Worm (Caenorhabditis elegans) whole organism, L1 larva: ENCODE results near the gene Y71H2B.5.

Source experiments
- C16A3.4 ChIP-seq: fragments of 150-350 bp; optimal IDR thresholded peaks from 2 replicates; lab custom pipeline; 2014; ENCODE audit warnings: missing biosample characterization, missing genetic modification characterization
- aha-1 ChIP-seq: fragments of 150-350 bp; optimal IDR thresholded peaks from 2 replicates; lab custom pipeline; 2014; ENCODE audit warnings: missing biosample characterization, missing genetic modification characterization
- jun-1 ChIP-seq: fragments of 150-350 bp; optimal IDR thresholded peaks from 2 replicates; lab custom pipeline; 2014; ENCODE audit warnings: missing biosample characterization, missing genetic modification reagents, missing genetic modification characterization
- lin-35 ChIP-seq, 2 experiments: fragments of 150-350 bp; optimal IDR thresholded peaks; 2 replicates each; lab custom pipeline; 2014; ENCODE audit warnings: missing biosample characterization in 2 of 2, missing genetic modification characterization in 2 of 2, missing genetic modification reagents in 2 of 2
- lir-3 ChIP-seq: sonication (generic microtip); optimal IDR thresholded peaks from 2 replicates; lab custom pipeline; 2016; ENCODE audit warnings: mild to moderate bottlenecking, missing genetic modification characterization, moderate library complexity, missing compliant biosample characterization; ENCODE audit not compliant: poor library complexity
- mep-1 ChIP-seq: fragments of 150-350 bp; optimal IDR thresholded peaks from 2 replicates; lab custom pipeline; 2014; ENCODE audit warnings: missing biosample characterization, missing genetic modification characterization
- nhr-11 ChIP-seq: fragments of 150-350 bp; optimal IDR thresholded peaks from 2 replicates; lab custom pipeline; 2014; ENCODE audit warnings: missing biosample characterization, missing genetic modification characterization
- nhr-12 ChIP-seq: sonication (generic microtip); optimal IDR thresholded peaks from 2 replicates; lab custom pipeline; 2017; ENCODE audit warnings: missing biosample characterization, missing genetic modification characterization
- nhr-237 ChIP-seq: fragments of 150-350 bp; optimal IDR thresholded peaks from 2 replicates; lab custom pipeline; 2014; ENCODE audit warnings: missing biosample characterization, missing genetic modification characterization
- snu-23 ChIP-seq: sonication (generic microtip); optimal IDR thresholded peaks from 2 replicates; lab custom pipeline; 2016; ENCODE audit warnings: missing genetic modification characterization, missing compliant biosample characterization
- unc-130 ChIP-seq: fragments of 150-350 bp; optimal IDR thresholded peaks from 2 replicates; lab custom pipeline; 2017; ENCODE audit warnings: missing biosample characterization, missing genetic modification characterization, inconsistent platforms

DNA sequence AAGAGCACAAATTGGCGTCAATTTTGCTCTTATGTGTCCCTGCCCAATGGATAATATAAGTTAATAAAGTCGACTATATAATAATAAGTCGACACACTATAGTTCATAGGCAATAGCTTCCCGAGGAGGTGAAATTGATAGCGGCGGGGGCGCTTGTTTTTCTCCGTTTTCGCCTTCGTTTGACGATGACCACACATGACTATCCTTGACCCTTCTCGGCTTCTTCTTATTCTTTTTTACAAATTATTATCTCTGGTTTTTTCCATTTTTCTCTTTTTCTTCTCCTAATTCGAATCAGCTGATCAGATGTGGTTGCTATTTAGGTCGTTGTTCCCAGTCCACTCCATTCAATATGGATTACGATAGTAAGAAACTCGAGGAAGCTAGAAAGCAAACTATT is 20.9 kb downstream of the Y71H2B.5 start, which contains the start of gene acbp-8:
- TF ChIP-seq mep-1 (tag; lab: Kevin White, UChicago) (no peak), nhr-11 (tag; lab: Kevin White, UChicago) (no peak), jun-1 (no peak), snu-23 (no peak), aha-1 (tag; lab: Kevin White, UChicago) (no peak), C16A3.4 (no peak), lir-3 (no peak), unc-130 (tag; lab: Kevin White, UChicago) (no peak), nhr-12 (tag; lab: Kevin White, UChicago) (no peak), lin-35 (GFP tag; optimal IDR thresholded peaks at IDR 0.05; lab: Kevin White, UChicago) (no peak), nhr-237 (no peak)
